Worm (Caenorhabditis elegans) whole organism, L2 larva: Measurements from ENCODE around the gene R53.5.

Source experiments
- C34F6.9 ChIP-seq: fragments of 150-350 bp; optimal IDR thresholded peaks from 2 replicates; lab custom pipeline; 2014; ENCODE audit warnings: missing biosample characterization, missing genetic modification characterization
- R02D3.7 ChIP-seq: fragments of 150-350 bp; optimal IDR thresholded peaks from 2 replicates; lab custom pipeline; 2014; ENCODE audit warnings: missing biosample characterization, missing genetic modification characterization
- Y55F3AM.14 ChIP-seq: fragments of 200-800 bp; sonication (Bioruptor generic); optimal IDR thresholded peaks from 2 replicates; lab custom pipeline; 2018; ENCODE audit warnings: mild to moderate bottlenecking, missing genetic modification characterization, missing compliant biosample characterization
- ZK546.5 ChIP-seq: sonication (generic microtip); optimal IDR thresholded peaks from 2 replicates; lab custom pipeline; 2017; ENCODE audit warnings: missing biosample characterization, missing genetic modification characterization
- aly-2 ChIP-seq: fragments of 150-350 bp; optimal IDR thresholded peaks from 2 replicates; lab custom pipeline; 2014; ENCODE audit warnings: missing biosample characterization, missing genetic modification characterization
- ama-1 ChIP-seq: fragments of 150-350 bp; optimal IDR thresholded peaks from 2 replicates; lab custom pipeline; 2018; ENCODE audit warnings: inconsistent platforms
- ceh-16 ChIP-seq: fragments of 150-350 bp; optimal IDR thresholded peaks from 2 replicates; lab custom pipeline; 2014; ENCODE audit warnings: missing biosample characterization, missing genetic modification characterization
- ceh-82 ChIP-seq: fragments of 150-350 bp; optimal IDR thresholded peaks from 2 replicates; lab custom pipeline; 2014; ENCODE audit warnings: missing biosample characterization, missing genetic modification characterization
- crh-2 ChIP-seq: sonication (generic microtip); optimal IDR thresholded peaks from 2 replicates; lab custom pipeline; 2017; ENCODE audit warnings: missing biosample characterization, missing genetic modification characterization
- dmd-4 ChIP-seq: sonication (generic microtip); optimal IDR thresholded peaks from 2 replicates; lab custom pipeline; 2017; ENCODE audit warnings: missing biosample characterization, missing genetic modification characterization
- egl-27 ChIP-seq: sonication (generic microtip); optimal IDR thresholded peaks from 3 replicates; lab custom pipeline; 2017; ENCODE audit warnings: missing biosample characterization, missing genetic modification reagents, missing genetic modification characterization
- elt-1 ChIP-seq: fragments of 150-350 bp; optimal IDR thresholded peaks from 2 replicates; lab custom pipeline; 2014; ENCODE audit warnings: missing biosample characterization, missing genetic modification characterization
- fos-1 ChIP-seq: fragments of 150-350 bp; optimal IDR thresholded peaks from 2 replicates; lab custom pipeline; 2014; ENCODE audit warnings: missing biosample characterization, missing genetic modification characterization
- gmeb-1 ChIP-seq: fragments of 150-350 bp; optimal IDR thresholded peaks from 2 replicates; lab custom pipeline; 2014; ENCODE audit warnings: missing biosample characterization, missing genetic modification characterization
- lin-11 ChIP-seq: fragments of 150-350 bp; sonication (generic microtip); optimal IDR thresholded peaks from 2 replicates; lab custom pipeline; 2014; ENCODE audit warnings: missing biosample characterization, missing genetic modification characterization, inconsistent platforms, mixed read lengths
- lin-13 ChIP-seq: fragments of 150-350 bp; optimal IDR thresholded peaks from 2 replicates; lab custom pipeline; 2014; ENCODE audit warnings: missing biosample characterization, missing genetic modification reagents, missing genetic modification characterization
- mab-5 ChIP-seq: fragments of 150-350 bp; optimal IDR thresholded peaks from 2 replicates; lab custom pipeline; 2014; ENCODE audit warnings: missing biosample characterization, missing genetic modification characterization
- mbf-1 ChIP-seq: sonication (generic microtip); optimal IDR thresholded peaks from 2 replicates; lab custom pipeline; 2017; ENCODE audit warnings: missing biosample characterization, missing genetic modification characterization
- nhr-10 ChIP-seq: sonication (generic microtip); optimal IDR thresholded peaks from 2 replicates; lab custom pipeline; 2017; ENCODE audit warnings: missing biosample characterization, missing genetic modification characterization
- nhr-11 ChIP-seq: fragments of 150-350 bp; optimal IDR thresholded peaks from 2 replicates; lab custom pipeline; 2014; ENCODE audit warnings: missing biosample characterization, missing genetic modification characterization
- nhr-12 ChIP-seq: fragments of 150-350 bp; optimal IDR thresholded peaks from 2 replicates; lab custom pipeline; 2014; ENCODE audit warnings: missing biosample characterization, missing genetic modification characterization
- nhr-129 ChIP-seq: fragments of 150-350 bp; optimal IDR thresholded peaks from 2 replicates; lab custom pipeline; 2014; ENCODE audit warnings: missing biosample characterization, missing genetic modification characterization
- nhr-21 ChIP-seq: fragments of 150-350 bp; optimal IDR thresholded peaks from 2 replicates; lab custom pipeline; 2014; ENCODE audit warnings: missing biosample characterization, missing genetic modification characterization
- nhr-23 ChIP-seq: fragments of 150-350 bp; optimal IDR thresholded peaks from 2 replicates; lab custom pipeline; 2014; ENCODE audit warnings: missing biosample characterization, missing genetic modification reagents, missing genetic modification characterization
- nhr-237 ChIP-seq: fragments of 150-350 bp; optimal IDR thresholded peaks from 2 replicates; lab custom pipeline; 2014; ENCODE audit warnings: missing biosample characterization, missing genetic modification characterization
- nhr-25 ChIP-seq: fragments of 150-350 bp; sonication (generic microtip); optimal IDR thresholded peaks from 3 replicates; lab custom pipeline; 2014; ENCODE audit warnings: missing biosample characterization, missing genetic modification characterization
- nhr-6 ChIP-seq: fragments of 150-350 bp; optimal IDR thresholded peaks from 2 replicates; lab custom pipeline; 2014; ENCODE audit warnings: missing biosample characterization, missing genetic modification characterization
- nhr-77 ChIP-seq: fragments of 150-350 bp; optimal IDR thresholded peaks from 2 replicates; lab custom pipeline; 2014; ENCODE audit warnings: missing biosample characterization, missing genetic modification characterization
- peb-1 ChIP-seq: fragments of 150-350 bp; optimal IDR thresholded peaks from 2 replicates; lab custom pipeline; 2014; ENCODE audit warnings: missing biosample characterization, missing genetic modification characterization
- sem-4 ChIP-seq: fragments of 150-350 bp; optimal IDR thresholded peaks from 2 replicates; lab custom pipeline; 2014; ENCODE audit warnings: missing biosample characterization, missing genetic modification reagents, missing genetic modification characterization
- skn-1 ChIP-seq: sonication (generic microtip); optimal IDR thresholded peaks from 2 replicates; lab custom pipeline; 2017; ENCODE audit warnings: missing biosample characterization, missing genetic modification characterization
- sma-3 ChIP-seq: sonication (generic microtip); optimal IDR thresholded peaks from 2 replicates; lab custom pipeline; 2016; ENCODE audit warnings: missing genetic modification reagents, missing genetic modification characterization, missing compliant biosample characterization
- sma-9 ChIP-seq, 2 experiments: fragments of 150-350 bp in 1 of 2; sonication (generic microtip) in 1 of 2; optimal IDR thresholded peaks; 2 replicates each; lab custom pipeline; 2014 to 2016; ENCODE audit warnings: missing genetic modification characterization in 2 of 2, mild to moderate bottlenecking in 1 of 2, missing biosample characterization in 1 of 2, missing compliant biosample characterization in 1 of 2, missing genetic modification reagents in 1 of 2, moderate library complexity in 1 of 2
- snpc-4 ChIP-seq: fragments of 150-350 bp; optimal IDR thresholded peaks from 2 replicates; lab custom pipeline; 2014; ENCODE audit warnings: missing biosample characterization, missing genetic modification characterization
- unc-55 ChIP-seq: fragments of 150-350 bp; sonication (generic microtip); optimal IDR thresholded peaks from 3 replicates; lab custom pipeline; 2014; ENCODE audit warnings: missing biosample characterization, missing genetic modification reagents, missing genetic modification characterization
- unc-62 ChIP-seq: fragments of 150-350 bp; optimal IDR thresholded peaks from 2 replicates; lab custom pipeline; 2014; ENCODE audit warnings: missing biosample characterization, missing genetic modification reagents, missing genetic modification characterization
- zag-1 ChIP-seq: fragments of 150-350 bp; optimal IDR thresholded peaks from 2 replicates; lab custom pipeline; 2014; ENCODE audit warnings: missing biosample characterization, missing genetic modification characterization
- ztf-1 ChIP-seq: fragments of 200-800 bp; sonication (Bioruptor generic); conservative IDR thresholded peaks from 2 replicates; pipeline ENCODE4 v1.3.6; 2022; ENCODE audit warnings: missing genetic modification characterization, missing compliant biosample characterization
- ztf-11 ChIP-seq: sonication (generic microtip); optimal IDR thresholded peaks from 2 replicates; lab custom pipeline; 2017; ENCODE audit warnings: missing biosample characterization, missing genetic modification characterization

Gene R53.5

DNA sequence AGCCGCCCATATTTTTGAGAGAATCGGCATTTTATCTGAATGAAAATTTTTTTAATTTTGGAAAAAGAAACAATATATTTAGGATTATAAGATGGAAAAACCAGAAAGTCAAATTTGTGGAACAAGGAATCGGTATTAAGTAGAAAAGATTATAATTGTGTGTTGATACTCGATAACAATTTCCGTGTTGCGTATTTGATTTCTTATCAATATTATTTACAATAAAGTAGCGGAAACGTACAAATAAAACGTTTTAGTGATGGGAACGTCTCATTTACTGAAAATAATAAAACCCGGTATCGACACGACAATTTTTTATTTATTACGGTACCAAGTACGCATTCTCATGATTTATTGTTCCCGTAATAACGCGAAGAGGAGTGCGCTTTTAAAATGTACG, 33.4 kb downstream of the R53.5 start, which contains the start of gene C05C10.3:
Gene C05C10.3, minus strand, starts transcription at position 35 of the 400 bp plus-strand sequence.
- TF ChIP-seq dmd-4 (tag; lab: Kevin White, UChicago) (no peak), mbf-1 (tag; lab: Kevin White, UChicago) (no peak), sem-4 (tag; lab: Kevin White, UChicago) (no peak), zag-1 (no peak), nhr-12 (tag; lab: Kevin White, UChicago) (no peak), nhr-25 (no peak), nhr-21 (no peak), mab-5 (tag; lab: Kevin White, UChicago) (no peak), R02D3.7 (tag; lab: Kevin White, UChicago) (no peak), snpc-4 (no peak), ama-1 (lab: Kevin White, UChicago) (no peak), sma-9 (GFP tag; optimal IDR thresholded peaks at IDR 0.05; lab: Kevin White, UChicago) (no peak), sma-9 (tag; optimal IDR thresholded peaks at IDR 0.05; lab: Kevin White, UChicago) (no peak), ztf-1 (GFP tag; lab: Robert Waterston, UW) (no peak), peb-1 (no peak), crh-2 (tag; lab: Kevin White, UChicago) (no peak), ceh-16 (no peak), nhr-129 (tag; lab: Kevin White, UChicago) (no peak), unc-62 (GFP tag; lab: Kevin White, UChicago) (no peak), gmeb-1 (tag; lab: Kevin White, UChicago) (no peak), Y55F3AM.14 (GFP tag; lab: Kevin White, UChicago) (no peak)
- TF ChIP-seq, all 48 proteins: peak for 0

DNA sequence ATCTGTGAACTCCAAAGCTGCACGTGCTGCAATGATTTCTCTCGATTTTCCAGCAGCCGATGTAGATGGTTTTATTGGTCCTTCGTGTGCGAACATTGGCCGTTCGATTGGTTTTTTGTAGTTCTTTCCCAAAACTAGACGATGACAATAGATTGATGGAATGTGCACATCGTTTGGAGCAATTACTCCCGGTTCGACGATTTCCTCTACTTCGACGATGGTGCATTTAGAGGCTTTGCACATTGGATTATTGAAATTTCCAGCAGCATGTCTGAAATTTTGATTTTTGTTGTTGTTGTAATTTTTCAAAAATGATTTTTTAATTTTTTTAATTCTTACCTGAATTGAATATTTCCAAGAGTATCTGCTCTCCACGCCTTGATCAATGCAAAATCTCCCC, 34.6 kb downstream of the R53.5 start:
- TF ChIP-seq lin-13 (GFP tag; lab: Kevin White, UChicago) (peak; percentile 17), ztf-11 (tag; lab: Kevin White, UChicago) (no peak)

DNA sequence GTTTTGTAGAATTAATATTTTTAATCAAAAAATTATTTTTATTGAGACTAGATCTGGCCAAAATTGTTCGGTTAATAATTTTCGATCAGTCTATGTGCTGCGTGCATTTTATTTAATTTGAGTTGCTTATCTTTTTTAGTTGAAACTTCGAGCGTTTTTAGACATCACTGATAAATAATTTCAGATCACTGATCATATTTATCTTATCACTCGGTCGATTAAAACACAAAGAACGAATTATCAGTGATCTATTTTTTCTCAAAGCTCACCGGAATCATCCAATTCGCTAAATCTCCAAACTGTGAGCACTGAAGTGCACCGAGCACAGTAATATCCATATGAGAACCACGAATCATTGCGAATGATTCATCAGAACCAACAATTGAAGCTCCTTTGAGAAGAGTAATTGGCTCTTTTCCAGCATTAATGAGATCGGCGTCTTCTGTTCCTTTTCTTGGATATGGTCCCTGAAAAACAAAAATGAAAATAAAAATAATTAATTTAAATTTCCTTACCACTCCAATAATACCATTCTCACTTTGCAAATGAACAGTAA, 35.2 kb downstream of the R53.5 start:
- TF ChIP-seq unc-55: no peak
- TF ChIP-seq sma-9 (GFP tag; optimal IDR thresholded peaks at IDR 0.05; lab: Kevin White, UChicago): peak; percentile 32
- no peak for TF ChIP-seq sma-9 (tag; optimal IDR thresholded peaks at IDR 0.05; lab: Kevin White, UChicago)
- TF ChIP-seq fos-1: peak; percentile 43
- no peak for TF ChIP-seq nhr-12 (tag; lab: Kevin White, UChicago)
- peak; percentile 47 for TF ChIP-seq crh-2 (tag; lab: Kevin White, UChicago)
- TF ChIP-seq aly-2: no peak
- TF ChIP-seq nhr-129 (tag; lab: Kevin White, UChicago): no peak

DNA sequence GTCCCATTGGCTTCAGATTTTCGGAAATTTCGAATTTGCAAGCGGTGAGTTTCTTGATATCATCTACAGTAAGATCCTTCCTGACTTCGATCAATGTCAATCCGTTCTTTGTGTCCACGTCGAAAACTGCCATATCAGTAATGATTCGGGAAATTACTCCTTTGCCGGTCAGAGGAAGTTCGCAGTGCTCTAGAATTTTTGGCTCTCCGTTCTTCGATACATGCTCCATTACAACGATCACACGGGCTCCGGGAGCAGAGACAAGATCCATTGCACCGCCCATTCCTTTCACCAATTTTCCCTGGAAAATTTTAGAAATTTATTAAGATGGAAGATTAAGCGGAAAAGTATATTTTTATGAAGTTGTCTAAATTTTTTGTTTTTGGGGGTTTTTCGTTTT, 35.7 kb downstream of the R53.5 start:
- no peak for TF ChIP-seq ztf-11 (tag; lab: Kevin White, UChicago)
- no peak for TF ChIP-seq nhr-23
- TF ChIP-seq nhr-11: no peak
- no peak for TF ChIP-seq fos-1
- no peak for TF ChIP-seq nhr-237 (tag; lab: Kevin White, UChicago)
- no peak for TF ChIP-seq ztf-1 (GFP tag; lab: Robert Waterston, UW)
- TF ChIP-seq nhr-77 (tag; lab: Kevin White, UChicago): no peak
- TF ChIP-seq Y55F3AM.14 (GFP tag; lab: Kevin White, UChicago): no peak
- TF ChIP-seq aly-2: no peak
- TF ChIP-seq ceh-16: no peak
- TF ChIP-seq gmeb-1 (tag; lab: Kevin White, UChicago): no peak

DNA sequence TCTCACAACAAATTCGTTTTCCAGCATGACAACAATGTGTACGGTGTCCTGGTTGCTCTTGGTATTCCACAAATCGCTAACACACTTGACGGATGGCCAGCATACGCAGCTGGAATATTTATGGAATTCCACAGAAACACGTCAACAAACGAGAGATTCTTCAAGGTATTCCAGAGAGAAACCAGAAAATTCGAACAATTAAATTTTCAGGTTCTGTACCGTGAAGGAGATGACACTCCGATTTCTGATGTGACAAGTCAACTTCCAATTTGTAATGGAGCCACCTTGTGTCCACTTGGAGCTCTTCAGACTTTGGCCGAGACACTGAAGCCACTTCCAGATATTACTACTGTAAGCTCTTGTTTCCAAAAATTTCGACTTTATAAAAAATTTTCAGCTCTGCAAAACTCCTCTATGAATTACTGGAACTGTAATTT, 36.3 kb downstream of the R53.5 start:
- TF ChIP-seq egl-27 (tag; lab: Kevin White, UChicago): no peak
- TF ChIP-seq skn-1 (tag; lab: Kevin White, UChicago): no peak
- TF ChIP-seq sma-9 (GFP tag; optimal IDR thresholded peaks at IDR 0.05; lab: Kevin White, UChicago): peak; percentile 24
- TF ChIP-seq sma-9 (tag; optimal IDR thresholded peaks at IDR 0.05; lab: Kevin White, UChicago): no peak
- TF ChIP-seq sem-4 (tag; lab: Kevin White, UChicago): no peak
- no peak for TF ChIP-seq crh-2 (tag; lab: Kevin White, UChicago)
- no peak for TF ChIP-seq ztf-1 (GFP tag; lab: Robert Waterston, UW)
- no peak for TF ChIP-seq nhr-10
- no peak for TF ChIP-seq Y55F3AM.14 (GFP tag; lab: Kevin White, UChicago)
- TF ChIP-seq lin-13 (GFP tag; lab: Kevin White, UChicago): peak; percentile 56
- no peak for TF ChIP-seq unc-55
- TF ChIP-seq C34F6.9 (tag; lab: Kevin White, UChicago): no peak
- no peak for TF ChIP-seq R02D3.7 (tag; lab: Kevin White, UChicago)
- TF ChIP-seq elt-1 (tag; lab: Kevin White, UChicago): no peak
- TF ChIP-seq zag-1: no peak
- TF ChIP-seq nhr-6 (tag; lab: Kevin White, UChicago): peak; percentile 44
- TF ChIP-seq ZK546.5: no peak
- no peak for TF ChIP-seq snpc-4
- TF ChIP-seq nhr-11: peak; percentile 49
- peak; percentile 14 for TF ChIP-seq nhr-21
- TF ChIP-seq nhr-12 (tag; lab: Kevin White, UChicago): no peak
- no peak for TF ChIP-seq fos-1
- TF ChIP-seq gmeb-1 (tag; lab: Kevin White, UChicago): no peak
- peak; percentile 42 for TF ChIP-seq sma-3 (GFP tag; lab: Kevin White, UChicago)
- no peak for TF ChIP-seq ceh-82
- TF ChIP-seq lin-11 (tag; lab: Kevin White, UChicago): no peak
- peak; percentile 27 for TF ChIP-seq nhr-25
- peak; percentile 63 for TF ChIP-seq ama-1 (lab: Kevin White, UChicago)
- no peak for TF ChIP-seq unc-62 (GFP tag; lab: Kevin White, UChicago)
